Worm (Caenorhabditis elegans) whole organism, L1 larva: Measurements from ENCODE around the gene nhr-152.

Source experiments
- C16A3.4 ChIP-seq: fragments of 150-350 bp; optimal IDR thresholded peaks from 2 replicates; lab custom pipeline; 2014; ENCODE audit warnings: missing biosample characterization, missing genetic modification characterization
- aly-2 ChIP-seq: fragments of 150-350 bp; optimal IDR thresholded peaks from 2 replicates; lab custom pipeline; 2014; ENCODE audit warnings: missing biosample characterization, missing genetic modification characterization
- lin-13 ChIP-seq: fragments of 150-350 bp; optimal IDR thresholded peaks from 2 replicates; lab custom pipeline; 2014; ENCODE audit warnings: missing biosample characterization, missing genetic modification reagents, missing genetic modification characterization
- lin-35 ChIP-seq, 2 experiments: fragments of 150-350 bp; optimal IDR thresholded peaks; 2 replicates each; lab custom pipeline; 2014; ENCODE audit warnings: missing biosample characterization in 2 of 2, missing genetic modification characterization in 2 of 2, missing genetic modification reagents in 2 of 2
- mdl-1 ChIP-seq, 2 experiments: fragments of 150-350 bp; optimal IDR thresholded peaks; 2 replicates each; lab custom pipeline; 2014 to 2017; ENCODE audit warnings: missing biosample characterization in 2 of 2, missing genetic modification characterization in 2 of 2, inconsistent platforms in 1 of 2
- nhr-11 ChIP-seq: fragments of 150-350 bp; optimal IDR thresholded peaks from 2 replicates; lab custom pipeline; 2014; ENCODE audit warnings: missing biosample characterization, missing genetic modification characterization
- nhr-237 ChIP-seq: fragments of 150-350 bp; optimal IDR thresholded peaks from 2 replicates; lab custom pipeline; 2014; ENCODE audit warnings: missing biosample characterization, missing genetic modification characterization
- nhr-84 ChIP-seq: sonication (generic microtip); optimal IDR thresholded peaks from 2 replicates; lab custom pipeline; 2017; ENCODE audit warnings: missing biosample characterization, missing genetic modification characterization
- pqm-1 ChIP-seq: sonication (generic microtip); optimal IDR thresholded peaks from 3 replicates; lab custom pipeline; 2017; ENCODE audit warnings: missing biosample characterization, missing genetic modification characterization
- unc-62 ChIP-seq: fragments of 150-350 bp; optimal IDR thresholded peaks from 2 replicates; lab custom pipeline; 2014; ENCODE audit warnings: missing biosample characterization, missing genetic modification reagents, missing genetic modification characterization
- zag-1 ChIP-seq: fragments of 150-350 bp; optimal IDR thresholded peaks from 2 replicates; lab custom pipeline; 2014; ENCODE audit warnings: missing biosample characterization, missing genetic modification characterization

DNA sequence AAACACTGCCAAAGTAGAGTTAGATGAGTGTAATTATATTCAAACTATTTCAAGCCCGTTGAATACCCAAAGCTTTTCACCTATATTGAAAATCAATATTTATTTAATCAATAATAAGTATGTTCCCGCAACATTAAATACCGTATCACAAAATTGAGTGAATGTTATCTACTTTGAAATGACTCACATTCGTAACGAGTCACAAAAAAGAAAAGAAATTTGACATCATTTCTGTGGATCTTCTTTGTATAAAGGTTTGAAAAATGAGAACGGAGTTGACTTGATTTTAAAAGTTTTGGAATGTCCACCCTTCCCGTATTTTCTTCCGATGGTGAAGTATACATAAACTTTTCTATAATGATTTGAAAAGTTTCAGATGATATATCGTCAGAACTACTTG, 49.2 kb downstream of the nhr-152 start, which contains the start of gene srr-10:
- TF ChIP-seq nhr-84 (no peak), lin-13 (GFP tag; lab: Kevin White, UChicago) (no peak), zag-1 (no peak), aly-2 (tag; lab: Kevin White, UChicago) (no peak), mdl-1 (tag; optimal IDR thresholded peaks at IDR 0.05; lab: Kevin White, UChicago) (no peak), nhr-11 (tag; lab: Kevin White, UChicago) (no peak), C16A3.4 (tag; lab: Kevin White, UChicago) (no peak), nhr-237 (tag; lab: Kevin White, UChicago) (no peak), lin-35 (GFP tag; optimal IDR thresholded peaks at IDR 0.05; lab: Kevin White, UChicago) (no peak), pqm-1 (tag; lab: Kevin White, UChicago) (no peak), unc-62 (GFP tag; lab: Kevin White, UChicago) (no peak)
